Fruit fly (Drosophila melanogaster) whole organism, embryonic: ENCODE measurements around the gene CatB.

Source experiments
- Aef1 ChIP-seq: fragments of 200-800 bp; sonication (Bioruptor generic); IDR thresholded peaks from 3 replicates; pipeline ENCODE4 v1.3.6; 2022; ENCODE audit warnings: missing biosample characterization, missing genetic modification characterization
- Antp ChIP-seq: fragments of 200-800 bp; sonication (Bioruptor generic); optimal IDR thresholded peaks from 3 replicates; lab custom pipeline; 2016; ENCODE audit warnings: missing biosample characterization, missing genetic modification characterization
- Atf-2 ChIP-seq: fragments of 200-800 bp; sonication (Bioruptor generic); optimal IDR thresholded peaks from 2 replicates; lab custom pipeline; 2016; ENCODE audit warnings: missing biosample characterization, missing genetic modification characterization
- Bgb ChIP-seq: fragments of 200-800 bp; sonication (Bioruptor generic); IDR thresholded peaks from 2 replicates; pipeline ENCODE4 v1.3.6; 2022; ENCODE audit warnings: missing biosample characterization, missing genetic modification characterization; ENCODE audit not compliant: partially characterized antibody
- CG10321 ChIP-seq: fragments of 200-800 bp; sonication (Bioruptor generic); IDR thresholded peaks from 2 replicates; pipeline ENCODE4 v1.3.6; 2022; ENCODE audit warnings: missing biosample characterization, missing genetic modification characterization
- CG10565 ChIP-seq: fragments of 200-800 bp; sonication (Bioruptor generic); optimal IDR thresholded peaks from 3 replicates; lab custom pipeline; 2016; ENCODE audit warnings: missing biosample characterization, mild to moderate bottlenecking, missing genetic modification characterization
- CG11695 ChIP-seq: fragments of 200-800 bp; sonication (Bioruptor generic); IDR thresholded peaks from 3 replicates; pipeline ENCODE4 v1.3.6; 2022; ENCODE audit warnings: missing biosample characterization, missing genetic modification characterization
- CG11723 ChIP-seq: fragments of 200-800 bp; sonication (Bioruptor generic); optimal IDR thresholded peaks from 2 replicates; lab custom pipeline; 2017; ENCODE audit warnings: missing biosample characterization, mild to moderate bottlenecking, missing genetic modification characterization
- CG12299 ChIP-seq: fragments of 200-800 bp; sonication (Bioruptor generic); optimal IDR thresholded peaks from 2 replicates; lab custom pipeline; 2018; ENCODE audit warnings: missing biosample characterization, mild to moderate bottlenecking, missing genetic modification characterization
- CG13894 ChIP-seq: fragments of 200-800 bp; sonication (Bioruptor generic); optimal IDR thresholded peaks from 3 replicates; lab custom pipeline; 2018; ENCODE audit warnings: missing biosample characterization, mild to moderate bottlenecking, missing genetic modification characterization, moderate library complexity
- CG14860 ChIP-seq: fragments of 200-800 bp; sonication (Bioruptor generic); IDR thresholded peaks from 3 replicates; pipeline ENCODE4 v1.3.6; 2022; ENCODE audit warnings: missing biosample characterization, missing genetic modification characterization; ENCODE audit not compliant: partially characterized antibody
- CG1603 ChIP-seq: fragments of 200-800 bp; sonication (Bioruptor generic); optimal IDR thresholded peaks from 2 replicates; lab custom pipeline; 2019; ENCODE audit warnings: missing biosample characterization, mild to moderate bottlenecking, missing genetic modification characterization, moderate library complexity
- CG1647 ChIP-seq: fragments of 200-800 bp; sonication (Bioruptor generic); optimal IDR thresholded peaks from 3 replicates; lab custom pipeline; 2016; ENCODE audit warnings: missing biosample characterization, missing genetic modification characterization
- CG16863 ChIP-seq: fragments of 200-800 bp; sonication (Bioruptor generic); optimal IDR thresholded peaks from 3 replicates; lab custom pipeline; 2016; ENCODE audit warnings: missing biosample characterization, missing genetic modification characterization
- CG17186 ChIP-seq: fragments of 200-800 bp; sonication (Bioruptor generic); optimal IDR thresholded peaks from 3 replicates; lab custom pipeline; 2017; ENCODE audit warnings: missing biosample characterization, missing genetic modification reagents, missing genetic modification characterization
- CG1792 ChIP-seq: fragments of 200-800 bp; sonication (Bioruptor generic); optimal IDR thresholded peaks from 2 replicates; lab custom pipeline; 2016; ENCODE audit warnings: missing biosample characterization, missing genetic modification characterization
- CG31388 ChIP-seq: fragments of 200-800 bp; sonication (Bioruptor generic); optimal IDR thresholded peaks from 2 replicates; lab custom pipeline; 2016; ENCODE audit warnings: missing biosample characterization, missing genetic modification characterization
- CG32767 ChIP-seq: fragments of 200-800 bp; sonication (Bioruptor generic); IDR thresholded peaks from 2 replicates; pipeline ENCODE4 v1.3.6; 2022; ENCODE audit warnings: missing biosample characterization, missing genetic modification characterization
- CG33557 ChIP-seq: fragments of 200-800 bp; sonication (Bioruptor generic); optimal IDR thresholded peaks from 2 replicates; lab custom pipeline; 2019; ENCODE audit warnings: missing biosample characterization, mild to moderate bottlenecking, missing genetic modification characterization, moderate library complexity
- CG42726 ChIP-seq: fragments of 200-800 bp; sonication (Bioruptor generic); IDR thresholded peaks from 2 replicates; pipeline ENCODE4 v1.3.6; 2022; ENCODE audit warnings: missing biosample characterization, missing genetic modification characterization; ENCODE audit not compliant: partially characterized antibody
- CG4328 ChIP-seq: fragments of 200-800 bp; sonication (Bioruptor generic); optimal IDR thresholded peaks from 3 replicates; lab custom pipeline; 2017; ENCODE audit warnings: missing biosample characterization, missing genetic modification reagents, missing genetic modification characterization
- CG5180 ChIP-seq: fragments of 200-800 bp; sonication (Bioruptor generic); optimal IDR thresholded peaks from 3 replicates; lab custom pipeline; 2017; ENCODE audit warnings: missing biosample characterization, missing genetic modification characterization, mild to moderate bottlenecking, moderate library complexity, missing genetic modification reagents
- CG6254 ChIP-seq: fragments of 200-800 bp; sonication (Bioruptor generic); optimal IDR thresholded peaks from 3 replicates; lab custom pipeline; 2017; ENCODE audit warnings: mild to moderate bottlenecking, missing biosample characterization, missing genetic modification reagents, missing genetic modification characterization
- CG6654 ChIP-seq: fragments of 200-800 bp; sonication (Bioruptor generic); optimal IDR thresholded peaks from 2 replicates; lab custom pipeline; 2017; ENCODE audit warnings: missing biosample characterization, mild to moderate bottlenecking, missing genetic modification characterization
- CG6791 ChIP-seq: fragments of 200-800 bp; sonication (Bioruptor generic); IDR thresholded peaks from 3 replicates; pipeline ENCODE4 v1.3.6; 2022; ENCODE audit warnings: missing biosample characterization, missing genetic modification characterization; ENCODE audit not compliant: partially characterized antibody
- CG7357 ChIP-seq: fragments of 200-800 bp; sonication (Bioruptor generic); IDR thresholded peaks from 3 replicates; pipeline ENCODE4 v1.3.6; 2022; ENCODE audit warnings: missing biosample characterization, missing genetic modification characterization
- CG8944 ChIP-seq: fragments of 200-800 bp; sonication (Bioruptor generic); optimal IDR thresholded peaks from 3 replicates; lab custom pipeline; 2016; ENCODE audit warnings: missing biosample characterization, missing genetic modification characterization
- CG9215 ChIP-seq: fragments of 200-800 bp; sonication (Bioruptor generic); IDR thresholded peaks from 2 replicates; pipeline ENCODE4 v1.3.6; 2022; ENCODE audit warnings: missing biosample characterization, missing genetic modification characterization
- CG9609 ChIP-seq: fragments of 200-800 bp; sonication (Bioruptor generic); optimal IDR thresholded peaks from 3 replicates; lab custom pipeline; 2016; ENCODE audit warnings: missing biosample characterization, missing genetic modification characterization
- CG9876 ChIP-seq: fragments of 200-800 bp; sonication (Bioruptor generic); optimal IDR thresholded peaks from 2 replicates; lab custom pipeline; 2016; ENCODE audit warnings: missing biosample characterization, missing genetic modification characterization
- Dip3 ChIP-seq: fragments of 200-800 bp; sonication (Bioruptor generic); optimal IDR thresholded peaks from 3 replicates; lab custom pipeline; 2016; ENCODE audit warnings: missing biosample characterization, missing genetic modification characterization
- Drgx ChIP-seq: fragments of 200-800 bp; sonication (Bioruptor generic); IDR thresholded peaks from 2 replicates; pipeline ENCODE4 v1.3.6; 2022; ENCODE audit warnings: missing biosample characterization, missing genetic modification characterization
- Ets65A ChIP-seq: fragments of 200-800 bp; sonication (Bioruptor generic); peaks from one replicate; lab custom pipeline; 2016; ENCODE audit warnings: missing biosample characterization, missing genetic modification characterization
- Hey ChIP-seq: fragments of 200-800 bp; sonication (Bioruptor generic); optimal IDR thresholded peaks from 3 replicates; lab custom pipeline; 2018; ENCODE audit warnings: missing biosample characterization, mild to moderate bottlenecking, missing genetic modification characterization
- Kr ChIP-seq: fragments of 200-800 bp; sonication (Bioruptor generic); optimal IDR thresholded peaks from 2 replicates; lab custom pipeline; 2017; ENCODE audit warnings: missing biosample characterization, mild to moderate bottlenecking, missing genetic modification characterization
- Nf-YC ChIP-seq: fragments of 200-800 bp; optimal IDR thresholded peaks from 3 replicates; lab custom pipeline; 2019; ENCODE audit warnings: missing biosample characterization, mild to moderate bottlenecking, missing genetic modification characterization, moderate library complexity
- Spps ChIP-seq: fragments of 200-800 bp; sonication (Bioruptor generic); optimal IDR thresholded peaks from 2 replicates; lab custom pipeline; 2018; ENCODE audit warnings: missing biosample characterization, mild to moderate bottlenecking, missing genetic modification characterization
- cas ChIP-seq: fragments of 200-800 bp; sonication (Bioruptor generic); IDR thresholded peaks from 2 replicates; pipeline ENCODE4 v1.3.6; 2022; ENCODE audit warnings: missing biosample characterization, missing genetic modification characterization
- cato ChIP-seq: fragments of 200-800 bp; sonication (Bioruptor generic); optimal IDR thresholded peaks from 2 replicates; lab custom pipeline; 2016; ENCODE audit warnings: missing biosample characterization, missing genetic modification characterization, borderline replicate concordance
- corto ChIP-seq: fragments of 200-800 bp; sonication (Bioruptor generic); optimal IDR thresholded peaks from 2 replicates; lab custom pipeline; 2016; ENCODE audit warnings: missing biosample characterization, mild to moderate bottlenecking, missing genetic modification characterization, moderate library complexity
- crol ChIP-seq: fragments of 200-800 bp; sonication (Bioruptor generic); IDR thresholded peaks from 2 replicates; pipeline ENCODE4 v1.3.6; 2022; ENCODE audit warnings: missing biosample characterization, missing genetic modification characterization
- dpn ChIP-seq, 2 experiments: fragments of 200-800 bp; sonication (Bioruptor generic); optimal IDR thresholded peaks; 3 replicates each; lab custom pipeline; 2016; ENCODE audit warnings: missing biosample characterization in 2 of 2, missing genetic modification characterization in 2 of 2
- dysf ChIP-seq: fragments of 200-800 bp; sonication (Bioruptor generic); IDR thresholded peaks from 3 replicates; pipeline ENCODE4 v1.3.6; 2022; ENCODE audit warnings: missing biosample characterization, missing genetic modification characterization
- gfzf ChIP-seq: fragments of 200-800 bp; sonication (Bioruptor generic); optimal IDR thresholded peaks from 2 replicates; lab custom pipeline; 2016; ENCODE audit warnings: missing biosample characterization, mild to moderate bottlenecking, missing genetic modification characterization, moderate library complexity
- gsb-n ChIP-seq: fragments of 200-800 bp; sonication (Bioruptor generic); optimal IDR thresholded peaks from 3 replicates; lab custom pipeline; 2018; ENCODE audit warnings: missing biosample characterization, mild to moderate bottlenecking, missing genetic modification characterization
- ind ChIP-seq: fragments of 200-800 bp; sonication (Bioruptor generic); optimal IDR thresholded peaks from 3 replicates; lab custom pipeline; 2016; ENCODE audit warnings: missing biosample characterization, missing genetic modification characterization
- kah ChIP-seq: fragments of 200-800 bp; sonication (Bioruptor generic); optimal IDR thresholded peaks from 2 replicates; lab custom pipeline; 2018; ENCODE audit warnings: missing biosample characterization, mild to moderate bottlenecking, missing genetic modification characterization
- kay ChIP-seq: fragments of 200-800 bp; sonication (Bioruptor generic); optimal IDR thresholded peaks from 2 replicates; lab custom pipeline; 2016; ENCODE audit warnings: missing biosample characterization, missing genetic modification characterization
- lilli ChIP-seq: fragments of 200-800 bp; sonication (Bioruptor generic); optimal IDR thresholded peaks from 3 replicates; lab custom pipeline; 2016; ENCODE audit warnings: missing biosample characterization, missing genetic modification characterization
- mld ChIP-seq: fragments of 200-800 bp; sonication (Bioruptor generic); IDR thresholded peaks from 3 replicates; pipeline ENCODE4 v1.3.6; 2022; ENCODE audit warnings: missing biosample characterization, missing genetic modification characterization; ENCODE audit not compliant: partially characterized antibody

Gene CatB

DNA sequence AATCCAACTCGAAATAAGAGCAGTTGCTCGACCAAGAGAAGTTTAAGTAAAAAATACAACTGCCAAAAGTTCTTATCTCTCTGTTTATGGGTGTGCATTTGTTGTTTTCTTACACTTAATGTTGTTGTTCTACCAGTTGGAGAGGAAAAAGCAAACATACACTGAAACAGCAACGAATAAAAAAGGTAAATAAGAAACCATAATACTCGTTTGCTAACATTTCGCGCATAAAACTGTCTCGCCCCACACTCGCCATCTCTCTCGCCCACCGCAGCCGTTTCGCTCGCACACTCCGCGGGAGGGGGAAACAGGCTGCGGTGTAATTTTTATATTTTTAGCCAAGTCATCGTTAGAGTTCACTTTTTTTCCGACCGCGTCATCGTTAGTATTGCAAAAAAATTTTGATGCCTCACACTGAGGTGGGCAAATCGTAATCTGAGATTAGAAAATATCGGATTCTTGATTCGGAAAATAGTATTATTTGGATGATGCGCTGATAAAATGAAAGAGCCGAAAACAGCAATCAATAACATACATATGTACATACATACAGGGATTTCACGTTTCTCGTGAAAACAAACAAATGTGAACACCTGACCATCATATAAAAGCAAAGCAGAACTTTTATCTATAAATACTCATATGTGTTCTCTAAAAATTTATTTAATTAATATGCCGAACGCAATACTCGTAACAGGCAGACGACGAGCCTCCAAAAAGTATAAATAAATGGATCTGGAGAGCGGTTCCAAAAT, 12.8 kb upstream of the CatB start (continued):
- TF ChIP-seq CG5180 (GFP tag; lab: Kevin White, UChicago) (no peak), Nf-YC (tag; lab: Kevin White, UChicago) (no peak), corto (GFP tag; lab: Kevin White, UChicago) (no peak), CG11695 (GFP tag; lab: Robert Waterston, UW) (no peak), Drgx (no peak), ind (GFP tag; lab: Kevin White, UChicago) (no peak), mld (GFP tag; lab: Robert Waterston, UW) (no peak), kah (GFP tag; lab: Kevin White, UChicago) (no peak), CG42726 (GFP tag; lab: Robert Waterston, UW) (no peak), Antp (GFP tag; lab: Kevin White, UChicago) (no peak), lilli (GFP tag; lab: Kevin White, UChicago) (peak; percentile 2), gsb-n (tag; lab: Kevin White, UChicago) (no peak), CG1647 (GFP tag; lab: Kevin White, UChicago) (no peak), Dip3 (no peak), CG10565 (GFP tag; lab: Kevin White, UChicago) (no peak), CG33557 (GFP tag; lab: Kevin White, UChicago) (no peak), Spps (tag; lab: Kevin White, UChicago) (no peak), CG31388 (GFP tag; lab: Kevin White, UChicago) (no peak), CG10321 (peak; percentile 77), Aef1 (0 out of 3 replicates have a peak, but pooled peaks have one; percentile 33), crol (GFP tag; lab: Robert Waterston, UW) (peak; percentile 50), Ets65A (GFP tag; lab: Kevin White, UChicago) (peak; percentile 59), CG13894 (tag; lab: Kevin White, UChicago) (peak; percentile 59), cas (GFP tag; lab: Robert Waterston, UW) (no peak), CG6791 (GFP tag; lab: Robert Waterston, UW) (no peak), dysf (GFP tag; lab: Robert Waterston, UW) (peak; percentile 49; the same call in 2 of the 3 replicates), gfzf (no peak), CG16863 (GFP tag; lab: Kevin White, UChicago) (no peak), CG9609 (peak; percentile 17), CG12299 (tag; lab: Kevin White, UChicago) (peak; percentile 33), cato (GFP tag; lab: Kevin White, UChicago) (no peak), CG1792 (GFP tag; lab: Kevin White, UChicago) (no peak), Bgb (GFP tag; lab: Robert Waterston, UW) (no peak), CG7357 (GFP tag; lab: Robert Waterston, UW) (no peak), CG11723 (GFP tag; lab: Kevin White, UChicago) (no peak), CG1603 (tag; lab: Kevin White, UChicago) (no peak), kay (GFP tag; lab: Kevin White, UChicago) (no peak), CG6254 (GFP tag; lab: Kevin White, UChicago) (no peak), CG4328 (GFP tag; lab: Kevin White, UChicago) (no peak), Atf-2 (no peak), CG14860 (GFP tag; lab: Robert Waterston, UW) (no peak), CG8944 (GFP tag; lab: Kevin White, UChicago) (no peak), CG32767 (GFP tag; lab: Robert Waterston, UW) (no peak), dpn (GFP tag; optimal IDR thresholded peaks at IDR 0.05; lab: Kevin White, UChicago) (peak in 1 of 2 experiments; percentile 31), CG6654 (no peak), CG9215 (no peak), Kr (GFP tag; lab: Kevin White, UChicago) (no peak), CG9876 (GFP tag; lab: Kevin White, UChicago) (peak; percentile 7), CG17186 (GFP tag; lab: Kevin White, UChicago) (no peak), Hey (tag; lab: Kevin White, UChicago) (peak; percentile 62)
